Fruit fly (Drosophila melanogaster) whole organism, embryonic: Measurements from ENCODE around the gene abo.

Experiments
- CG11696 ChIP-seq: fragments of 200-800 bp; sonication (Bioruptor generic); IDR thresholded peaks from 2 replicates; pipeline ENCODE4 v1.3.6; 2022; ENCODE audit warnings: missing biosample characterization, missing genetic modification characterization
- CG12236 ChIP-seq: fragments of 200-800 bp; sonication (Bioruptor generic); optimal IDR thresholded peaks from 2 replicates; lab custom pipeline; 2016; ENCODE audit warnings: missing biosample characterization, missing genetic modification characterization
- CG14014 ChIP-seq: fragments of 200-800 bp; sonication (Bioruptor generic); IDR thresholded peaks from 2 replicates; pipeline ENCODE4 v1.3.6; 2022; ENCODE audit warnings: missing biosample characterization, missing genetic modification characterization
- CG14441 ChIP-seq: fragments of 200-800 bp; sonication (Bioruptor generic); IDR thresholded peaks from 2 replicates; pipeline ENCODE4 v1.3.6; 2022; ENCODE audit warnings: missing biosample characterization, missing genetic modification characterization
- CG14667 ChIP-seq: fragments of 200-800 bp; sonication (Bioruptor generic); IDR thresholded peaks from 2 replicates; pipeline ENCODE4 v1.3.6; 2022; ENCODE audit warnings: missing biosample characterization, missing genetic modification characterization
- CG17361 ChIP-seq: fragments of 200-800 bp; sonication (Bioruptor generic); IDR thresholded peaks from 3 replicates; pipeline ENCODE4 v1.3.6; 2022; ENCODE audit warnings: missing biosample characterization, missing genetic modification characterization
- CG1792 ChIP-seq: fragments of 200-800 bp; sonication (Bioruptor generic); optimal IDR thresholded peaks from 2 replicates; lab custom pipeline; 2016; ENCODE audit warnings: missing biosample characterization, missing genetic modification characterization
- CG18476 ChIP-seq: fragments of 200-800 bp; sonication (Bioruptor generic); optimal IDR thresholded peaks from 2 replicates; lab custom pipeline; 2016; ENCODE audit warnings: missing biosample characterization, mild to moderate bottlenecking, missing genetic modification characterization
- CG2120 ChIP-seq: fragments of 200-800 bp; sonication (Bioruptor generic); optimal IDR thresholded peaks from 3 replicates; lab custom pipeline; 2016; ENCODE audit warnings: missing biosample characterization, missing genetic modification characterization
- CG32532 ChIP-seq: fragments of 200-800 bp; sonication (Bioruptor generic); IDR thresholded peaks from 2 replicates; pipeline ENCODE4 v1.3.6; 2022; ENCODE audit warnings: missing biosample characterization, missing genetic modification characterization
- CG3838 ChIP-seq: fragments of 200-800 bp; sonication (Bioruptor generic); optimal IDR thresholded peaks from 3 replicates; lab custom pipeline; 2016; ENCODE audit warnings: missing biosample characterization, missing genetic modification characterization
- CG4360 ChIP-seq: fragments of 200-800 bp; sonication (Bioruptor generic); IDR thresholded peaks from 2 replicates; pipeline ENCODE4 v1.3.6; 2022; ENCODE audit warnings: missing biosample characterization, missing genetic modification characterization
- CG4730 ChIP-seq: fragments of 200-800 bp; sonication (Bioruptor generic); IDR thresholded peaks from 2 replicates; pipeline ENCODE4 v1.3.6; 2022; ENCODE audit warnings: missing biosample characterization, missing genetic modification characterization
- CG5180 ChIP-seq: fragments of 200-800 bp; sonication (Bioruptor generic); optimal IDR thresholded peaks from 3 replicates; lab custom pipeline; 2017; ENCODE audit warnings: missing biosample characterization, missing genetic modification characterization, mild to moderate bottlenecking, moderate library complexity, missing genetic modification reagents
- CG6175 ChIP-seq: fragments of 200-800 bp; sonication (Bioruptor generic); IDR thresholded peaks from 3 replicates; pipeline ENCODE4 v1.3.6; 2022; ENCODE audit warnings: missing biosample characterization, missing genetic modification characterization
- CG7357 ChIP-seq: fragments of 200-800 bp; sonication (Bioruptor generic); IDR thresholded peaks from 3 replicates; pipeline ENCODE4 v1.3.6; 2022; ENCODE audit warnings: missing biosample characterization, missing genetic modification characterization
- CG7928 ChIP-seq: fragments of 200-800 bp; sonication (Bioruptor generic); optimal IDR thresholded peaks from 2 replicates; lab custom pipeline; 2017; ENCODE audit warnings: missing biosample characterization, mild to moderate bottlenecking, missing genetic modification characterization
- CG8944 ChIP-seq: fragments of 200-800 bp; sonication (Bioruptor generic); optimal IDR thresholded peaks from 3 replicates; lab custom pipeline; 2016; ENCODE audit warnings: missing biosample characterization, missing genetic modification characterization
- CG9932 ChIP-seq: fragments of 200-800 bp; sonication (Bioruptor generic); IDR thresholded peaks from 2 replicates; pipeline ENCODE4 v1.3.6; 2022; ENCODE audit warnings: missing biosample characterization, missing genetic modification characterization
- Dek ChIP-seq: fragments of 200-800 bp; sonication (Bioruptor generic); optimal IDR thresholded peaks from 3 replicates; lab custom pipeline; 2019; ENCODE audit warnings: missing biosample characterization, mild to moderate bottlenecking, missing genetic modification characterization, moderate library complexity
- Ets65A ChIP-seq: fragments of 200-800 bp; sonication (Bioruptor generic); peaks from one replicate; lab custom pipeline; 2016; ENCODE audit warnings: missing biosample characterization, missing genetic modification characterization
- Max ChIP-seq: fragments of 200-800 bp; sonication (Bioruptor generic); optimal IDR thresholded peaks from 2 replicates; lab custom pipeline; 2016; ENCODE audit warnings: missing biosample characterization, mild to moderate bottlenecking, missing genetic modification characterization
- NFAT ChIP-seq: fragments of 200-800 bp; sonication (Bioruptor generic); IDR thresholded peaks from 2 replicates; pipeline ENCODE4 v1.3.6; 2022; ENCODE audit warnings: missing biosample characterization, missing genetic modification characterization
- Oaz ChIP-seq: fragments of 200-800 bp; sonication (Bioruptor generic); IDR thresholded peaks from 2 replicates; pipeline ENCODE4 v1.3.6; 2022; ENCODE audit warnings: missing biosample characterization, missing genetic modification characterization
- Pdp1 ChIP-seq, 2 experiments: fragments of 200-800 bp; sonication (Bioruptor generic); optimal IDR thresholded peaks; 3 replicates each; lab custom pipeline; 2016; ENCODE audit warnings: missing biosample characterization in 2 of 2, missing genetic modification characterization in 2 of 2, mild to moderate bottlenecking in 1 of 2, moderate library complexity in 1 of 2
- Sox100B ChIP-seq: fragments of 200-800 bp; sonication (Bioruptor generic); optimal IDR thresholded peaks from 3 replicates; lab custom pipeline; 2018; ENCODE audit warnings: missing biosample characterization, mild to moderate bottlenecking, missing genetic modification characterization
- Stat92E ChIP-seq, 3 experiments: fragments of >200 bp in 2 of 3; fragments of 200-800 bp in 1 of 3; sonication (Bioruptor generic) in 1 of 3; optimal IDR thresholded peaks; 2 replicates each; lab custom pipeline; 2017 to 2019; ENCODE audit warnings: missing biosample characterization in 3 of 3, missing genetic modification characterization in 3 of 3, mild to moderate bottlenecking in 1 of 3, moderate library complexity in 1 of 3
- Tbp ChIP-seq: fragments of >200 bp; optimal IDR thresholded peaks from 2 replicates; lab custom pipeline; 2018; ENCODE audit warnings: missing biosample characterization, missing genetic modification characterization
- Trl ChIP-seq, 3 experiments: fragments of >200 bp in 2 of 3; fragments of 200-800 bp in 1 of 3; sonication (Bioruptor generic) in 1 of 3; optimal IDR thresholded peaks; 2 replicates in 1 of 3; 3 replicates in 2 of 3; lab custom pipeline; 2016 to 2017; ENCODE audit warnings: missing biosample characterization in 1 of 3, missing genetic modification characterization in 1 of 3
- Usf ChIP-seq: fragments of 200-800 bp; sonication (Bioruptor generic); optimal IDR thresholded peaks from 2 replicates; lab custom pipeline; 2017; ENCODE audit warnings: missing genotype, missing biosample characterization, missing genetic modification characterization
- ase ChIP-seq: fragments of 200-800 bp; sonication (Bioruptor generic); IDR thresholded peaks from 3 replicates; pipeline ENCODE4 v1.3.6; 2022; ENCODE audit warnings: missing biosample characterization, missing genetic modification characterization
- bsh ChIP-seq, 2 experiments: fragments of 200-800 bp; sonication (Bioruptor generic); optimal IDR thresholded peaks; 2 replicates each; lab custom pipeline; 2017 to 2018; ENCODE audit warnings: mild to moderate bottlenecking in 2 of 2, missing biosample characterization in 2 of 2, missing genetic modification characterization in 2 of 2, moderate library complexity in 1 of 2
- chn ChIP-seq: fragments of 200-800 bp; sonication (Bioruptor generic); optimal IDR thresholded peaks from 2 replicates; lab custom pipeline; 2016; ENCODE audit warnings: missing biosample characterization, missing genetic modification characterization
- da ChIP-seq: fragments of 200-800 bp; sonication (Bioruptor generic); optimal IDR thresholded peaks from 2 replicates; lab custom pipeline; 2016; ENCODE audit warnings: missing biosample characterization, missing genetic modification characterization
- dati ChIP-seq: fragments of 200-800 bp; sonication (Bioruptor generic); IDR thresholded peaks from 2 replicates; pipeline ENCODE4 v1.3.6; 2022; ENCODE audit warnings: missing biosample characterization, missing genetic modification characterization
- en ChIP-seq: fragments of 200-800 bp; sonication (Bioruptor generic); optimal IDR thresholded peaks from 2 replicates; lab custom pipeline; 2016; ENCODE audit warnings: missing biosample characterization, missing genetic modification characterization
- esg ChIP-seq: fragments of 200-800 bp; sonication (Bioruptor generic); conservative IDR thresholded peaks from 2 replicates; pipeline ENCODE4 v1.3.6; 2022; ENCODE audit warnings: missing biosample characterization, missing genetic modification characterization
- gcm2 ChIP-seq: fragments of 200-800 bp; sonication (Bioruptor generic); optimal IDR thresholded peaks from 2 replicates; lab custom pipeline; 2016; ENCODE audit warnings: missing biosample characterization, missing genetic modification characterization
- hth ChIP-seq: fragments of >200 bp; optimal IDR thresholded peaks from 2 replicates; lab custom pipeline; 2017; ENCODE audit warnings: inconsistent platforms
- jigr1 ChIP-seq: fragments of 200-800 bp; sonication (Bioruptor generic); IDR thresholded peaks from 3 replicates; pipeline ENCODE4 v1.3.6; 2022; ENCODE audit warnings: missing biosample characterization, missing genetic modification characterization
- jing ChIP-seq: fragments of 200-800 bp; sonication (Bioruptor generic); optimal IDR thresholded peaks from 2 replicates; lab custom pipeline; 2018; ENCODE audit warnings: missing biosample characterization, mild to moderate bottlenecking, missing genetic modification characterization
- knrl ChIP-seq: fragments of 200-800 bp; sonication (Bioruptor generic); IDR thresholded peaks from 3 replicates; pipeline ENCODE4 v1.3.6; 2022; ENCODE audit warnings: missing biosample characterization, missing genetic modification characterization; ENCODE audit not compliant: partially characterized antibody
- lbe ChIP-seq: fragments of 200-800 bp; sonication (Bioruptor generic); optimal IDR thresholded peaks from 2 replicates; lab custom pipeline; 2016; ENCODE audit warnings: missing biosample characterization, mild to moderate bottlenecking, missing genetic modification characterization
- luna ChIP-seq: fragments of 200-800 bp; sonication (Bioruptor generic); optimal IDR thresholded peaks from 2 replicates; lab custom pipeline; 2016; ENCODE audit warnings: missing biosample characterization, missing genetic modification characterization
- nerfin-2 ChIP-seq: fragments of 200-800 bp; sonication (Bioruptor generic); IDR thresholded peaks from 2 replicates; pipeline ENCODE4 v1.3.6; 2022; ENCODE audit warnings: missing biosample characterization, missing genetic modification characterization; ENCODE audit not compliant: partially characterized antibody
- pita ChIP-seq: fragments of 200-800 bp; sonication (Bioruptor generic); optimal IDR thresholded peaks from 2 replicates; lab custom pipeline; 2017; ENCODE audit warnings: missing biosample characterization, mild to moderate bottlenecking, missing genetic modification characterization
- rib ChIP-seq: fragments of 200-800 bp; sonication (Bioruptor generic); IDR thresholded peaks from 2 replicates; pipeline ENCODE4 v1.3.6; 2022; ENCODE audit warnings: missing biosample characterization, missing genetic modification characterization
- scrt ChIP-seq: fragments of 200-800 bp; sonication (Bioruptor generic); optimal IDR thresholded peaks from 2 replicates; lab custom pipeline; 2018; ENCODE audit warnings: missing biosample characterization, mild to moderate bottlenecking, missing genetic modification characterization, moderate library complexity
- sisA ChIP-seq: fragments of 200-800 bp; sonication (Bioruptor generic); IDR thresholded peaks from 2 replicates; pipeline ENCODE4 v1.3.6; 2022; ENCODE audit warnings: missing biosample characterization, missing genetic modification characterization
- slp2 ChIP-seq: fragments of 200-800 bp; sonication (Bioruptor generic); optimal IDR thresholded peaks from 2 replicates; lab custom pipeline; 2016; ENCODE audit warnings: missing biosample characterization, missing genetic modification characterization
- toy ChIP-seq: fragments of 200-800 bp; sonication (Bioruptor generic); IDR thresholded peaks from 2 replicates; pipeline ENCODE4 v1.3.6; 2022; ENCODE audit warnings: missing biosample characterization, missing genetic modification characterization
- vvl ChIP-seq: fragments of 200-800 bp; sonication (Bioruptor generic); IDR thresholded peaks from 2 replicates; pipeline ENCODE4 v1.3.6; 2022; ENCODE audit warnings: missing biosample characterization, missing genetic modification characterization

abo gene

dm6 chr2L:10986138-10986537 is 11.0 kb upstream of the abo start (continued):
- TF ChIP-seq knrl (GFP tag; lab: Robert Waterston, UW) = peak; percentile 19; the same call in 1 of the 3 replicates
- TF ChIP-seq CG14667 (GFP tag; lab: Robert Waterston, UW) = peak; percentile 38; the same call in 1 of the 2 replicates
- peak; percentile 72 for TF ChIP-seq CG32532 (GFP tag; lab: Robert Waterston, UW)
- peak in 1 of 3 experiments; percentile 16 for TF ChIP-seq Stat92E (GFP tag; optimal IDR thresholded peaks at IDR 0.05; lab: Kevin White, UChicago)
- no peak for TF ChIP-seq CG7928
- TF ChIP-seq CG12236 (GFP tag; lab: Kevin White, UChicago) = no peak
- TF ChIP-seq hth = no peak
- no peak for TF ChIP-seq nerfin-2 (GFP tag; lab: Robert Waterston, UW)
- no peak for TF ChIP-seq sisA
- no peak for TF ChIP-seq luna (GFP tag; lab: Kevin White, UChicago)
- peak; percentile 68 for TF ChIP-seq CG11696 (GFP tag; lab: Robert Waterston, UW)
- 0 out of 3 replicates have a peak, but pooled peaks have one; percentile 43 for TF ChIP-seq CG7357 (GFP tag; lab: Robert Waterston, UW)
- TF ChIP-seq CG5180 (GFP tag; lab: Kevin White, UChicago) = peak; percentile 27
- peak in 1 of 2 experiments; percentile 31 for TF ChIP-seq bsh (GFP tag; optimal IDR thresholded peaks at IDR 0.05; lab: Kevin White, UChicago)
- peak; percentile 58 for TF ChIP-seq CG9932 (GFP tag; lab: Robert Waterston, UW)
- TF ChIP-seq NFAT (GFP tag; lab: Robert Waterston, UW) = peak; percentile 66
- TF ChIP-seq en (GFP tag; lab: Kevin White, UChicago) = no peak
- no peak for TF ChIP-seq da (GFP tag; lab: Kevin White, UChicago)
- no peak for TF ChIP-seq toy
- TF ChIP-seq CG4730 (GFP tag; lab: Robert Waterston, UW) = 0 out of 2 replicates have a peak, but pooled peaks have one; percentile 23
- no peak for TF ChIP-seq CG8944 (GFP tag; lab: Kevin White, UChicago)
- TF ChIP-seq Max (GFP tag; lab: Kevin White, UChicago) = no peak
- TF ChIP-seq chn (GFP tag; lab: Kevin White, UChicago) = no peak
- no peak for TF ChIP-seq Usf (GFP tag; lab: Kevin White, UChicago)
- TF ChIP-seq CG3838 (GFP tag; lab: Kevin White, UChicago) = no peak
- no peak for TF ChIP-seq dati (GFP tag; lab: Robert Waterston, UW)
- no peak for TF ChIP-seq CG2120 (GFP tag; lab: Kevin White, UChicago)
- no peak for TF ChIP-seq pita (GFP tag; lab: Kevin White, UChicago)
- no peak for TF ChIP-seq slp2
- no peak for TF ChIP-seq CG4360 (GFP tag; lab: Robert Waterston, UW)
- TF ChIP-seq CG1792 (GFP tag; lab: Kevin White, UChicago) = no peak
- TF ChIP-seq Tbp (GFP tag; lab: Kevin White, UChicago) = no peak
- TF ChIP-seq Dek = no peak
- TF ChIP-seq ase = peak; percentile 61; the same call in 2 of the 3 replicates
- peak; percentile 6 for TF ChIP-seq scrt (GFP tag; lab: Kevin White, UChicago)
- TF ChIP-seq CG14441 (GFP tag; lab: Robert Waterston, UW) = peak; percentile 65
- TF ChIP-seq jing (GFP tag; lab: Kevin White, UChicago) = no peak
- peak; percentile 69 for TF ChIP-seq CG14014
- peak; percentile 38 for TF ChIP-seq Sox100B (GFP tag; lab: Kevin White, UChicago)
- TF ChIP-seq CG18476 (GFP tag; lab: Kevin White, UChicago) = no peak
- TF ChIP-seq Ets65A (GFP tag; lab: Kevin White, UChicago) = peak; percentile 77
- no peak for TF ChIP-seq gcm2 (GFP tag; lab: Kevin White, UChicago)
- TF ChIP-seq Trl (optimal IDR thresholded peaks at IDR 0.05; lab: Kevin White, UChicago) = no peak
- TF ChIP-seq Trl (GFP tag; optimal IDR thresholded peaks at IDR 0.05; lab: Kevin White, UChicago) = peak; percentile 24
- 0 out of 2 replicates have a peak, but pooled peaks have one; percentile 28 for TF ChIP-seq vvl (GFP tag; lab: Robert Waterston, UW)
- no peak for TF ChIP-seq CG6175 (GFP tag; lab: Robert Waterston, UW)
- TF ChIP-seq esg = peak; percentile 39
- no peak for TF ChIP-seq rib (GFP tag; lab: Robert Waterston, UW)
- TF ChIP-seq Oaz (GFP tag; lab: Robert Waterston, UW) = no peak
- TF ChIP-seq lbe (GFP tag; lab: Kevin White, UChicago) = peak; percentile 17
- TF ChIP-seq jigr1 (GFP tag; lab: Robert Waterston, UW) = no peak
- TF ChIP-seq Pdp1 (GFP tag; optimal IDR thresholded peaks at IDR 0.05; lab: Kevin White, UChicago) = peak in 1 of 2 experiments; percentile 19
- peak; percentile 59; the same call in 2 of the 3 replicates for TF ChIP-seq CG17361
